Worm (Caenorhabditis elegans) whole organism, early embryonic: ENCODE data around the gene srb-5.

ENCODE experiments used
- B0310.2 ChIP-seq: sonication (generic microtip); optimal IDR thresholded peaks from 2 replicates; lab custom pipeline; 2016; ENCODE audit warnings: mild to moderate bottlenecking, missing genetic modification characterization, missing compliant biosample characterization
- F13C5.2 ChIP-seq: sonication (generic microtip); optimal IDR thresholded peaks from 2 replicates; lab custom pipeline; 2017; ENCODE audit warnings: mild to moderate bottlenecking, missing genetic modification characterization, inconsistent platforms, missing compliant biosample characterization
- aly-1 ChIP-seq: sonication (generic microtip); optimal IDR thresholded peaks from 2 replicates; lab custom pipeline; 2016; ENCODE audit warnings: missing genetic modification characterization, missing compliant biosample characterization
- ama-1 ChIP-seq: fragments of 150-350 bp; optimal IDR thresholded peaks from 2 replicates; lab custom pipeline; 2014
- ceh-13 ChIP-seq: fragments of 200-800 bp; sonication (Bioruptor generic); optimal IDR thresholded peaks from 2 replicates; lab custom pipeline; 2018; ENCODE audit warnings: mild to moderate bottlenecking, missing genetic modification characterization, missing compliant biosample characterization
- ceh-36 ChIP-seq: sonication (generic microtip); optimal IDR thresholded peaks from 2 replicates; lab custom pipeline; 2016; ENCODE audit warnings: missing genetic modification characterization, inconsistent platforms, missing compliant biosample characterization
- ets-7 ChIP-seq: sonication (generic microtip); optimal IDR thresholded peaks from 2 replicates; lab custom pipeline; 2016; ENCODE audit warnings: missing genotype, missing genetic modification characterization, missing compliant biosample characterization
- flt-1 ChIP-seq: fragments of 200-800 bp; sonication (Bioruptor generic); IDR thresholded peaks from 2 replicates; pipeline ENCODE4 v1.3.6; 2022; ENCODE audit warnings: missing genetic modification characterization, missing compliant biosample characterization
- hmbx-1 ChIP-seq: sonication (generic microtip); optimal IDR thresholded peaks from 2 replicates; lab custom pipeline; 2016; ENCODE audit warnings: mild to moderate bottlenecking, missing genetic modification characterization, missing compliant biosample characterization
- hmg-4 ChIP-seq: fragments of 200-800 bp; sonication (Bioruptor generic); optimal IDR thresholded peaks from 2 replicates; lab custom pipeline; 2018; ENCODE audit warnings: mild to moderate bottlenecking, missing genetic modification characterization, missing compliant biosample characterization
- hnd-1 ChIP-seq: sonication (generic microtip); optimal IDR thresholded peaks from 2 replicates; lab custom pipeline; 2016; ENCODE audit warnings: missing genetic modification characterization, missing compliant biosample characterization
- pes-1 ChIP-seq: fragments of 200-800 bp; sonication (Bioruptor generic); IDR thresholded peaks from 2 replicates; pipeline ENCODE4 v1.3.6; 2022; ENCODE audit warnings: missing genetic modification reagents, missing genetic modification characterization, missing compliant biosample characterization
- scrt-1 ChIP-seq: fragments of 200-800 bp; sonication (Bioruptor generic); IDR thresholded peaks from 2 replicates; pipeline ENCODE4 v1.3.6; 2022; ENCODE audit warnings: missing genetic modification characterization, missing compliant biosample characterization
- sea-1 ChIP-seq: fragments of 200-800 bp; sonication (Bioruptor generic); conservative IDR thresholded peaks from 2 replicates; pipeline ENCODE4 v1.3.6; 2022; ENCODE audit warnings: missing genetic modification characterization, missing compliant biosample characterization
- tbx-11 ChIP-seq: fragments of 200-800 bp; sonication (Bioruptor generic); IDR thresholded peaks from 2 replicates; pipeline ENCODE4 v1.3.6; 2022; ENCODE audit warnings: missing genetic modification characterization, missing compliant biosample characterization
- tbx-37 ChIP-seq: fragments of 200-800 bp; sonication (Bioruptor generic); conservative IDR thresholded peaks from 2 replicates; pipeline ENCODE4 v1.3.6; 2022; ENCODE audit warnings: missing genetic modification reagents, missing genetic modification characterization, missing compliant biosample characterization
- tra-4 ChIP-seq: sonication (generic microtip); optimal IDR thresholded peaks from 2 replicates; lab custom pipeline; 2017; ENCODE audit warnings: missing genetic modification characterization, missing compliant biosample characterization

Gene srb-5

DNA sequence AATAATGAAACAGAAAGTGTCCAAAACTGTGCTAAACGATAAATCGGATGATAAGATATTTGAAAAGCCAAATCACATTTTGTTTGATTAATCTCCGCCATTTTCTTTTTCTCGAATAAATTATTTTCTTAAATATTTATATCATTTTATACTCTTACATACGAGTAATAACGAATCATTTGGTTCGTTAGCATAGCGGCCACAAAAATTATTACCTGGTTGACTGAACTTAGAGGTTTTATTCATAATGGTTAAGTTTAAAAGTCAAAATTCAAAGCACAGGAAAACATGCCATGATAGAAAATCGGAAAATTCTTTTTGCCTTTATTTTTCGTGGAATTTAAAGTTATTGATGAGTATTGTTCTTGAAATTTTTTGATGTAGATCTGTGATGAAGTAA, at the start of gene srb-5:
TSS of gene srb-5 (minus strand) at position 101 of the 400 bp plus-strand sequence.
- TF ChIP-seq hmbx-1 (tag; lab: Kevin White, UChicago) (no peak), pes-1 (GFP tag; lab: Robert Waterston, UW) (no peak), flt-1 (GFP tag; lab: Robert Waterston, UW) (no peak), hnd-1 (tag; lab: Kevin White, UChicago) (no peak), B0310.2 (tag; lab: Kevin White, UChicago) (no peak), tbx-11 (GFP tag; lab: Robert Waterston, UW) (no peak), tra-4 (tag; lab: Kevin White, UChicago) (no peak), tbx-37 (GFP tag; lab: Robert Waterston, UW) (no peak), scrt-1 (no peak), F13C5.2 (tag; lab: Kevin White, UChicago) (no peak), ceh-36 (no peak), ama-1 (lab: Kevin White, UChicago) (no peak), ets-7 (no peak), sea-1 (GFP tag; lab: Robert Waterston, UW) (no peak), ceh-13 (GFP tag; lab: Kevin White, UChicago) (no peak), hmg-4 (GFP tag; lab: Kevin White, UChicago) (no peak), aly-1 (tag; lab: Kevin White, UChicago) (no peak)

DNA sequence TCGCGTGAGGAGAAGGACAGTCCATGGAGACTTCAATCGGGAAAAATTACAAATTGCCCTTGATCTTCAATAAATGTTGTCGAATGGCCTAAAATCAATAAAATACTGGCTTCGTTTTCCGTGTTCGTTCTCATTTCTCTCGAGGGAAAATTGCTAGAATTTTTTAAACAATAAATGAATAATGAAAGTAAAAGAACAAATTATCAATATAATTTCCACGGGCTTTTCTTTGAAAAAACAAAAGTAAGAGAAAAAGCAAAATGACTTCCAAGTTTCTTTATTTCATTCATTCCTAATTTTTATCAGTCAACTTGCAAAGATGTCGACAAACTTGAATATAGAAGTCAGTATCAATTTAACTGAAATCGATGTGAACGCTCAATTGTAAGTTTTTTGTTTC, 49.5 kb upstream of the srb-5 start, which contains the start of gene C34F11.1:
TSS of gene C34F11.1 (plus strand) at position 301 of the 400 bp plus-strand sequence.
- TF ChIP-seq aly-1 (tag; lab: Kevin White, UChicago) (no peak), flt-1 (GFP tag; lab: Robert Waterston, UW) (no peak)

- TF ChIP-seq hnd-1 (tag; lab: Kevin White, UChicago) (no peak), F13C5.2 (tag; lab: Kevin White, UChicago) (no peak), hmbx-1 (tag; lab: Kevin White, UChicago) (no peak), ceh-13 (GFP tag; lab: Kevin White, UChicago) (no peak)
Measured at ce11 chrII:5211970-5212369, 48.8 kb upstream of the srb-5 start, which contains the start of gene C34F11.2. TSS of gene C34F11.2 (plus strand) at chrII:5212270.

ce11 chrII:5210830-5211229, 47.6 kb upstream of the srb-5 start, which contains the start of gene C34F11.8:
TSS of gene C34F11.8 (minus strand) at chrII:5210964.
- TF ChIP-seq tbx-37 (GFP tag; lab: Robert Waterston, UW) = no peak
- no peak for TF ChIP-seq hnd-1 (tag; lab: Kevin White, UChicago)
- TF ChIP-seq ama-1 (lab: Kevin White, UChicago) = no peak
- no peak for TF ChIP-seq hmbx-1 (tag; lab: Kevin White, UChicago)

- TF ChIP-seq hnd-1 (tag; lab: Kevin White, UChicago) = no peak
- no peak for TF ChIP-seq tbx-11 (GFP tag; lab: Robert Waterston, UW)
- no peak for TF ChIP-seq hmg-4 (GFP tag; lab: Kevin White, UChicago)
- TF ChIP-seq B0310.2 (tag; lab: Kevin White, UChicago) = no peak
- no peak for TF ChIP-seq ets-7
- no peak for TF ChIP-seq tbx-37 (GFP tag; lab: Robert Waterston, UW)
- TF ChIP-seq sea-1 (GFP tag; lab: Robert Waterston, UW) = no peak
- TF ChIP-seq ama-1 (lab: Kevin White, UChicago) = no peak
- no peak for TF ChIP-seq tra-4 (tag; lab: Kevin White, UChicago)
- TF ChIP-seq F13C5.2 (tag; lab: Kevin White, UChicago) = no peak
- no peak for TF ChIP-seq pes-1 (GFP tag; lab: Robert Waterston, UW)
- TF ChIP-seq ceh-36 = no peak
- TF ChIP-seq aly-1 (tag; lab: Kevin White, UChicago) = no peak
- no peak for TF ChIP-seq ceh-13 (GFP tag; lab: Kevin White, UChicago)
- TF ChIP-seq scrt-1 = no peak
- TF ChIP-seq flt-1 (GFP tag; lab: Robert Waterston, UW) = no peak
Measured at ce11 chrII:5209122-5209521, 45.9 kb upstream of the srb-5 start.

DNA sequence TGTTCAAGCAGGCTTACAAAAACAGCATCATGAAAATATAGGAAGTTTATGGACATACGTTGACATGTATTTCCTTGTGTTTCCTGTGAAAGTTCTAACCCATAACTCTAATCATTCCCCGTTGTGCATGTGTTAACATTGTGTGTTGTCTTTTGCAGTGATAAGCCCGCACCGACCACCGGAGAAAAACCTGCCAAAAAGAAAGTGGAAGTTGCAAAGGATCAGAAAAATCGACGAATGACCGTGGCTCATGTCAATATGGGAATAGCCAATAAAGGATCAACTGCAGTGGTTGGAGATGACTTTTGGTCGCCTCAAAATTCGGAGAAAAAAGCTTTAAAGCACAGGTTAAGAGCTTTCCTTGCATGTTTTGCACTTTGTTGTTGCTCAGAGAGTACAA, 42.1 kb upstream of the srb-5 start:
- TF ChIP-seq aly-1 (tag; lab: Kevin White, UChicago) (no peak), F13C5.2 (tag; lab: Kevin White, UChicago) (no peak), tbx-37 (GFP tag; lab: Robert Waterston, UW) (no peak), hnd-1 (tag; lab: Kevin White, UChicago) (no peak), B0310.2 (tag; lab: Kevin White, UChicago) (no peak), tra-4 (tag; lab: Kevin White, UChicago) (no peak)

DNA sequence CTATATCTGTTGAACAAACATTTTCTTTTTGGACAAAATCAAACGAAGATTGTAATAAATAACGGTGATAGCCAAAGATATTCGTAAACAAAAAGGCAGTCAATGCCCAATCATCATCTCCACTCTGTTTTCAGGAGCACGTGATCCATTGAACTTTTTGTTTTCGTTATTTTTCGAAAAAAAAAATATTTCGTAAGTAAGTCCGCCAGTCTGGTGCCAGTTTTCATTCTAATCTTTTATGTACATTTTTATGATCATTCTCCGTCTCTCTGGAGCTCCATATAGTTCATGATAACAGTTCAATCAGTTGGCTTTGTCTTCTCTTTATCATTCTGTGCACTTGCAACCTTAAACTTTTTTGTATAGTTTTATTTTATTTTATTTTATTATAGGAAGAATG, 39.7 kb upstream of the srb-5 start, which contains the start of gene ampd-1:
TSS of gene ampd-1 (plus strand) at position 393 of the 400 bp plus-strand sequence.
- no peak for TF ChIP-seq ceh-36
- no peak for TF ChIP-seq tbx-37 (GFP tag; lab: Robert Waterston, UW)
- no peak for TF ChIP-seq aly-1 (tag; lab: Kevin White, UChicago)
- no peak for TF ChIP-seq B0310.2 (tag; lab: Kevin White, UChicago)
- no peak for TF ChIP-seq ama-1 (lab: Kevin White, UChicago)
- TF ChIP-seq ceh-13 (GFP tag; lab: Kevin White, UChicago) = no peak
- TF ChIP-seq hmbx-1 (tag; lab: Kevin White, UChicago) = no peak
- no peak for TF ChIP-seq tbx-11 (GFP tag; lab: Robert Waterston, UW)
- no peak for TF ChIP-seq pes-1 (GFP tag; lab: Robert Waterston, UW)
- no peak for TF ChIP-seq sea-1 (GFP tag; lab: Robert Waterston, UW)
- no peak for TF ChIP-seq hnd-1 (tag; lab: Kevin White, UChicago)
- no peak for TF ChIP-seq ets-7
- no peak for TF ChIP-seq scrt-1
